Fruit fly (Drosophila melanogaster) whole organism, prepupa: Measurements from ENCODE around the gene Nplp3.

Experiments used
- Blimp-1 ChIP-seq: fragments of 200-800 bp; sonication (Bioruptor generic); optimal IDR thresholded peaks from 3 replicates; lab custom pipeline; 2017; ENCODE audit warnings: missing biosample characterization, missing genetic modification characterization, mild to moderate bottlenecking, moderate library complexity, missing genetic modification reagents
- CG10669 ChIP-seq: fragments of 200-800 bp; sonication (Bioruptor generic); optimal IDR thresholded peaks from 3 replicates; lab custom pipeline; 2018; ENCODE audit warnings: missing biosample characterization, mild to moderate bottlenecking, missing genetic modification characterization, moderate library complexity
- CG34406 ChIP-seq: fragments of 200-800 bp; sonication (Bioruptor generic); optimal IDR thresholded peaks from 3 replicates; lab custom pipeline; 2016; ENCODE audit warnings: missing biosample characterization, missing genetic modification characterization
- CG3919 ChIP-seq: fragments of 200-800 bp; sonication (Bioruptor generic); optimal IDR thresholded peaks from 3 replicates; lab custom pipeline; 2016; ENCODE audit warnings: missing biosample characterization, missing genetic modification characterization
- CG6163 ChIP-seq: fragments of 200-800 bp; sonication (Bioruptor generic); IDR thresholded peaks from 3 replicates; pipeline ENCODE4 v1.3.6; 2022; ENCODE audit warnings: missing biosample characterization, missing genetic modification characterization
- CG6276 ChIP-seq: fragments of 200-800 bp; sonication (Bioruptor generic); optimal IDR thresholded peaks from 2 replicates; lab custom pipeline; 2017; ENCODE audit warnings: missing biosample characterization, mild to moderate bottlenecking, missing genetic modification characterization
- CG6854 ChIP-seq: fragments of 200-800 bp; sonication (Bioruptor generic); optimal IDR thresholded peaks from 2 replicates; lab custom pipeline; 2017; ENCODE audit warnings: missing biosample characterization, mild to moderate bottlenecking, missing genetic modification characterization
- CG8119 ChIP-seq: fragments of 200-800 bp; sonication (Bioruptor generic); IDR thresholded peaks from 3 replicates; pipeline ENCODE4 v1.3.6; 2022; ENCODE audit warnings: missing biosample characterization, missing genetic modification characterization
- CG9139 ChIP-seq: fragments of 200-800 bp; sonication (Bioruptor generic); optimal IDR thresholded peaks from 3 replicates; lab custom pipeline; 2017; ENCODE audit warnings: missing biosample characterization, mild to moderate bottlenecking, missing genetic modification characterization
- Lpt ChIP-seq: fragments of 200-800 bp; sonication (Bioruptor generic); optimal IDR thresholded peaks from 3 replicates; lab custom pipeline; 2016; ENCODE audit warnings: missing biosample characterization, missing genetic modification characterization
- achi ChIP-seq: fragments of 200-800 bp; sonication (Bioruptor generic); optimal IDR thresholded peaks from 3 replicates; lab custom pipeline; 2016; ENCODE audit warnings: missing biosample characterization, missing genetic modification characterization
- cyc ChIP-seq: fragments of 200-800 bp; sonication (Bioruptor generic); optimal IDR thresholded peaks from 3 replicates; lab custom pipeline; 2016; ENCODE audit warnings: missing biosample characterization, missing genetic modification characterization
- dac ChIP-seq: fragments of 200-800 bp; sonication (Bioruptor generic); optimal IDR thresholded peaks from 2 replicates; lab custom pipeline; 2017; ENCODE audit warnings: missing biosample characterization, mild to moderate bottlenecking, missing genetic modification characterization
- esn ChIP-seq: fragments of 200-800 bp; sonication (Bioruptor generic); optimal IDR thresholded peaks from 2 replicates; lab custom pipeline; 2016; ENCODE audit warnings: missing biosample characterization, mild to moderate bottlenecking, missing genetic modification characterization, moderate library complexity

DNA sequence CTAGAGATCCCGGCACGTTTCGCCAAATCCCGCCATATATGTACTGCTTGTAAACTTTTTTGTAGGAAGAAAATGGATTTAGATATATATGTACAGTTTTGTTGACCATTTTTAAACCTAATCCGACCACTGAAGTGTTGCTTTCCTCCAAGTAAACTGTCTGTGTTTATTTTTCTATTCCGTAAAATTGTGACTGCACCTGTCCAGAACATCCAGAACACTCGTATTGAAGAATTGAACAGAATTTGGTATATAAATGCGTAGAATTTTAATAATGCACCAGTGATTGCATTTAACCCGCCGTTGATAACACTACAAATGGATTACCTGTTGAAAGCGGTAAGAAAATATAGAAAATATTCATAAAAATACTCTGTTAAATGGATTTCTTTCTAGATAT is 13.8 kb upstream of the Nplp3 start, which contains the start of gene CG43249:
- TF ChIP-seq CG3919 (GFP tag; lab: Kevin White, UChicago): no peak
- no peak for TF ChIP-seq Blimp-1
- TF ChIP-seq CG10669 (GFP tag; lab: Kevin White, UChicago): no peak
- TF ChIP-seq esn (GFP tag; lab: Kevin White, UChicago): no peak
- TF ChIP-seq cyc (GFP tag; lab: Kevin White, UChicago): no peak
- TF ChIP-seq achi (GFP tag; lab: Kevin White, UChicago): no peak
- TF ChIP-seq CG9139 (GFP tag; lab: Kevin White, UChicago): no peak
- TF ChIP-seq CG6276: no peak
- no peak for TF ChIP-seq CG6854 (GFP tag; lab: Kevin White, UChicago)
- TF ChIP-seq CG34406 (GFP tag; lab: Kevin White, UChicago): no peak
- TF ChIP-seq dac (GFP tag; lab: Kevin White, UChicago): no peak
- TF ChIP-seq Lpt: no peak
- TF ChIP-seq CG8119 (GFP tag; lab: Robert Waterston, UW): no peak
- no peak for TF ChIP-seq CG6163 (GFP tag; lab: Robert Waterston, UW)
